Fruit fly (Drosophila melanogaster) whole organism: ENCODE measurements around the gene Doa.

Source experiments
- CG8478 ChIP-seq: fragments of >200 bp; optimal IDR thresholded peaks from 2 replicates; lab custom pipeline; 2018; ENCODE audit warnings: inconsistent platforms
- Dll ChIP-seq: fragments of >200 bp; optimal IDR thresholded peaks from 2 replicates; lab custom pipeline; 2017
- pan ChIP-seq: fragments of >200 bp; optimal IDR thresholded peaks from 2 replicates; lab custom pipeline; 2017
- usp ChIP-seq: fragments of >200 bp; optimal IDR thresholded peaks from 2 replicates; lab custom pipeline; 2017; ENCODE audit warnings: missing biosample characterization, missing genetic modification characterization, mixed read lengths

DNA sequence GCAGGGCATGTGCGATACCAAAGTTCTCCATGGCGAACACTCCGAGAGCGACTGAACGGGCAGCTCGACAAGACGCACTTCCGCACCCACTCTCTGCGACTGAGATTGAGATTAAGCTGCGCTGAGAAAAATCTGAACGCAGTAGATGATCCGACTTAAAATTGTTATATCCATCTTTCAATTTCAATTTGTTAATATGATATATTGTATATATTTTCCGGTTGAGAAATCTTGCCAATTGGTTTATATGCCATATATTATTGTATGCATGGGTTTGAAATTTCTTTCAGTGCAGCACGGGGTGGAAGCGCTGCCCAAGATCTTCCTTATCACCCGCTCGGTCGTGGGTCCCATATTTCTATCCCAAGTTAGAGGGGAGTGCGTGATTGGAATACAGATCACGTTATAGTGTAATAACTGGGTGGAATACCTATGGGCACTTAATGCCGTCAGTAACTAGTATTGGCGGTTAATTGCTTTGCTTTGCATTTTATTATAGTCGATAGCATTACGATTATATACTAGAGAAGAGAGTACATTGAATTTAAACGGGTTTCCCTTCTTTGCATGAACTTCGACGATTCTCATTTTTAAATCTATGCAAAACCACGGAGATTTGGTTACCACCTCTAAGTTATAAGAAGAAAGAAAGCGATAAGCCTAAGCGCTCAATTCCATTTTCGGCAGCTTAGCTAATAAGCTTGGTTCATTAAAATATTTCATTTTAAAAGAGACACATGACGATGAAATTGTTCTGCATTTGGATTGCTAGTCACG is 7.6 kb upstream of the Doa start, which contains the start of the genes Nepl19 and Nepl20:
- TF ChIP-seq Dll (lab: Kevin White, UChicago) (no peak), pan (lab: Kevin White, UChicago) (no peak), usp (GFP tag; lab: Kevin White, UChicago) (no peak), CG8478 (lab: Kevin White, UChicago) (no peak)
